Worm (Caenorhabditis elegans) whole organism, L3 larva: ENCODE measurements around the gene W03C9.6.

Experiments
- ZK546.5 ChIP-seq: sonication (generic microtip); optimal IDR thresholded peaks from 2 replicates; lab custom pipeline; 2017; ENCODE audit warnings: missing biosample characterization, missing genetic modification characterization
- aly-2 ChIP-seq: fragments of 150-350 bp; optimal IDR thresholded peaks from 2 replicates; lab custom pipeline; 2014; ENCODE audit warnings: missing biosample characterization, missing genetic modification characterization
- ama-1 ChIP-seq: fragments of 150-350 bp; optimal IDR thresholded peaks from 2 replicates; lab custom pipeline; 2018
- ceh-16 ChIP-seq: sonication (generic microtip); optimal IDR thresholded peaks from 2 replicates; lab custom pipeline; 2017; ENCODE audit warnings: missing biosample characterization, missing genetic modification characterization
- ceh-28 ChIP-seq: fragments of 150-350 bp; optimal IDR thresholded peaks from 2 replicates; lab custom pipeline; 2014; ENCODE audit warnings: missing biosample characterization, missing genetic modification reagents, missing genetic modification characterization
- ceh-82 ChIP-seq: fragments of 150-350 bp; optimal IDR thresholded peaks from 2 replicates; lab custom pipeline; 2014; ENCODE audit warnings: missing biosample characterization, missing genetic modification characterization
- ceh-9 ChIP-seq: sonication (generic microtip); optimal IDR thresholded peaks from 2 replicates; lab custom pipeline; 2018; ENCODE audit warnings: missing biosample characterization, missing genetic modification characterization
- egl-27 ChIP-seq: sonication (generic microtip); optimal IDR thresholded peaks from 4 replicates; lab custom pipeline; 2017; ENCODE audit warnings: missing biosample characterization, missing genetic modification reagents, missing genetic modification characterization
- egl-5 ChIP-seq: fragments of 150-350 bp; optimal IDR thresholded peaks from 2 replicates; lab custom pipeline; 2017; ENCODE audit warnings: missing biosample characterization, missing genetic modification reagents, missing genetic modification characterization, inconsistent platforms
- elt-1 ChIP-seq: fragments of 150-350 bp; optimal IDR thresholded peaks from 2 replicates; lab custom pipeline; 2014; ENCODE audit warnings: missing biosample characterization, missing genetic modification characterization
- elt-2 ChIP-seq: sonication (generic microtip); optimal IDR thresholded peaks from 2 replicates; lab custom pipeline; 2016; ENCODE audit warnings: missing genetic modification reagents, mild to moderate bottlenecking, missing genetic modification characterization, missing compliant biosample characterization
- eor-1 ChIP-seq, 2 experiments: fragments of 150-350 bp; optimal IDR thresholded peaks; 2 replicates each; lab custom pipeline; 2014 to 2018; ENCODE audit warnings: missing biosample characterization in 2 of 2, missing genetic modification characterization in 2 of 2
- fos-1 ChIP-seq: fragments of 150-350 bp; optimal IDR thresholded peaks from 2 replicates; lab custom pipeline; 2014; ENCODE audit warnings: missing biosample characterization, missing genetic modification characterization
- hmg-11 ChIP-seq: sonication (generic microtip); optimal IDR thresholded peaks from 2 replicates; lab custom pipeline; 2016; ENCODE audit warnings: missing genetic modification characterization, missing compliant biosample characterization
- jun-1 ChIP-seq: fragments of 150-350 bp; optimal IDR thresholded peaks from 2 replicates; lab custom pipeline; 2014; ENCODE audit warnings: missing biosample characterization, missing genetic modification reagents, missing genetic modification characterization
- lin-15B ChIP-seq: fragments of 150-350 bp; optimal IDR thresholded peaks from 2 replicates; lab custom pipeline; 2014; ENCODE audit warnings: missing biosample characterization, missing genetic modification characterization
- lin-39 ChIP-seq: fragments of 150-350 bp; optimal IDR thresholded peaks from 2 replicates; lab custom pipeline; 2018; ENCODE audit warnings: missing biosample characterization, missing genetic modification reagents, missing genetic modification characterization
- lsy-12 ChIP-seq: sonication (generic microtip); optimal IDR thresholded peaks from 2 replicates; lab custom pipeline; 2016; ENCODE audit warnings: mild to moderate bottlenecking, missing genetic modification characterization, missing compliant biosample characterization
- mml-1 ChIP-seq: fragments of 150-350 bp; sonication (generic microtip); optimal IDR thresholded peaks from 3 replicates; lab custom pipeline; 2014; ENCODE audit warnings: missing biosample characterization, missing genetic modification characterization
- nfya-1 ChIP-seq: sonication (generic microtip); optimal IDR thresholded peaks from 2 replicates; lab custom pipeline; 2017; ENCODE audit warnings: missing genetic modification characterization, mild to moderate bottlenecking, missing compliant biosample characterization, antibody characterized with exemption, moderate library complexity; ENCODE audit not compliant: insufficient read depth
- nhr-11 ChIP-seq: fragments of 150-350 bp; optimal IDR thresholded peaks from 2 replicates; lab custom pipeline; 2014; ENCODE audit warnings: missing biosample characterization, missing genetic modification characterization
- nhr-12 ChIP-seq: fragments of 150-350 bp; optimal IDR thresholded peaks from 2 replicates; lab custom pipeline; 2014; ENCODE audit warnings: missing biosample characterization, missing genetic modification characterization
- nhr-237 ChIP-seq: fragments of 150-350 bp; optimal IDR thresholded peaks from 2 replicates; lab custom pipeline; 2014; ENCODE audit warnings: missing biosample characterization, missing genetic modification characterization
- nhr-25 ChIP-seq: sonication (generic microtip); optimal IDR thresholded peaks from 2 replicates; lab custom pipeline; 2017; ENCODE audit warnings: missing biosample characterization, missing genetic modification characterization
- nhr-28 ChIP-seq: fragments of 150-350 bp; optimal IDR thresholded peaks from 2 replicates; lab custom pipeline; 2014; ENCODE audit warnings: missing biosample characterization, missing genetic modification characterization
- nhr-43 ChIP-seq: sonication (generic microtip); optimal IDR thresholded peaks from 2 replicates; lab custom pipeline; 2016; ENCODE audit warnings: mild to moderate bottlenecking, missing genetic modification characterization, missing compliant biosample characterization; ENCODE audit not compliant: poor library complexity, severe bottlenecking
- nhr-67 ChIP-seq: fragments of 150-350 bp; optimal IDR thresholded peaks from 2 replicates; lab custom pipeline; 2014; ENCODE audit warnings: missing biosample characterization, missing genetic modification characterization
- nhr-76 ChIP-seq: fragments of 150-350 bp; sonication (generic microtip); optimal IDR thresholded peaks from 5 replicates; lab custom pipeline; 2014; ENCODE audit warnings: missing biosample characterization, missing genetic modification characterization
- pqm-1 ChIP-seq: fragments of 150-350 bp; optimal IDR thresholded peaks from 2 replicates; lab custom pipeline; 2017; ENCODE audit warnings: missing biosample characterization, missing genetic modification characterization, inconsistent platforms
- sea-2 ChIP-seq: fragments of 150-350 bp; sonication (generic microtip); optimal IDR thresholded peaks from 4 replicates; lab custom pipeline; 2014; ENCODE audit warnings: missing biosample characterization, missing genetic modification reagents, missing genetic modification characterization
- skn-1 ChIP-seq: fragments of 150-350 bp; optimal IDR thresholded peaks from 2 replicates; lab custom pipeline; 2014; ENCODE audit warnings: missing biosample characterization, missing genetic modification characterization
- snpc-4 ChIP-seq: fragments of 150-350 bp; optimal IDR thresholded peaks from 2 replicates; lab custom pipeline; 2014; ENCODE audit warnings: missing biosample characterization, missing genetic modification characterization
- tbx-2 ChIP-seq: sonication (generic microtip); optimal IDR thresholded peaks from 2 replicates; lab custom pipeline; 2016; ENCODE audit warnings: mild to moderate bottlenecking, missing genetic modification characterization, missing compliant biosample characterization
- unc-39 ChIP-seq: sonication (generic microtip); optimal IDR thresholded peaks from 4 replicates; lab custom pipeline; 2017; ENCODE audit warnings: missing biosample characterization, missing genetic modification characterization
- zag-1 ChIP-seq: fragments of 150-350 bp; optimal IDR thresholded peaks from 2 replicates; lab custom pipeline; 2014; ENCODE audit warnings: missing biosample characterization, missing genetic modification characterization
- ztf-4 ChIP-seq: fragments of 150-350 bp; optimal IDR thresholded peaks from 2 replicates; lab custom pipeline; 2014; ENCODE audit warnings: missing biosample characterization, missing genetic modification characterization

W03C9.6 gene

DNA sequence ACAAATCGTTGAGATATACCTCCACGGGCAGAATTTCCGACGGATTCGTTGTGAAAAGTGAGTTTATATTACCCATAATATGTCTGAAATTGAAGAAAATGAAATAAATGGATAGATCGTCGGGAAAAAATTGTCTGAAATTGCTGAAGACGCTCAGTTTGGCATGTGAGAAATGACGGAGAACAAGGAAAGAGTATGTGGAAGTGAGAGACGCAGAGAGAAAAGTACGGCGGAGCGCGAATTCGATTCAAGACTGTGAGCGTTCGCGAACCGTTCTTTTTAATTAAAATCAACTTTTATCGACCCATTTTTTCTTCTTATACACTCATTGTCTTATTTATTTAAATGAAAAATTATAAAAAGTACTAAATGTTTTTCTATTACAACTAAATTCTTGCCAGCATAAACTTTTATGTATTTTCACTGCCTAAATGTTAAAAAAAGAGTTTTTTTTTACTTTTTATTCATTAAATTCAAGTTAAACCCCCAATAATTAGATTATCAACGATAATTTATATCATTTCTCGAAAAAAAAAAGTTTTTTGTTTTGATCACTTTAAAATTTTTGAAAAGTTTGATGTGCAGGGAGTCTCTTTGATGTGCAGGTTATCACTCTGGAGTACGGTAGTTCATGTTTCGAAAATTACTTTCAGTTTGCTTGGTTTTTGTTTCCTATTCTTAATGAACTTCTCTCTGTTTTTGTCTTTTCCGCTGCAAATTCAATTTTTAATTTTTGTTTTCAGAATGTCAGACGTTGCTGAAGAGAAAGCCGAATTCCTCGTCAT lies 38.3 kb upstream of the W03C9.6 start, which contains the start of the genes vps-15 and hmg-12:
Gene vps-15, minus strand, starts transcription at position 83 of the 785 bp plus-strand sequence.
Gene hmg-12, plus strand, starts transcription at position 744 of the 785 bp plus-strand sequence.
- TF ChIP-seq ZK546.5 (tag; lab: Kevin White, UChicago): peak; percentile 11
- TF ChIP-seq snpc-4: no peak
- TF ChIP-seq nhr-43 (tag; lab: Kevin White, UChicago): no peak
- TF ChIP-seq nhr-28 (tag; lab: Kevin White, UChicago): no peak
- TF ChIP-seq hmg-11: peak; percentile 67
- TF ChIP-seq ceh-9 (tag; lab: Kevin White, UChicago): no peak
- no peak for TF ChIP-seq lsy-12 (tag; lab: Kevin White, UChicago)
- no peak for TF ChIP-seq nhr-76 (tag; lab: Kevin White, UChicago)
- no peak for TF ChIP-seq mml-1
- TF ChIP-seq lin-15B (tag; lab: Kevin White, UChicago): peak; percentile 54
- no peak for TF ChIP-seq tbx-2 (tag; lab: Kevin White, UChicago)
- no peak for TF ChIP-seq ceh-28 (tag; lab: Kevin White, UChicago)
- TF ChIP-seq nhr-237 (tag; lab: Kevin White, UChicago): no peak
- no peak for TF ChIP-seq nhr-11 (tag; lab: Kevin White, UChicago)
- no peak for TF ChIP-seq ceh-82
- TF ChIP-seq nhr-25: no peak
- no peak for TF ChIP-seq pqm-1 (tag; lab: Kevin White, UChicago)
- TF ChIP-seq elt-1 (tag; lab: Kevin White, UChicago): no peak
- TF ChIP-seq elt-2 (tag; lab: Kevin White, UChicago): no peak
- no peak for TF ChIP-seq nhr-12 (tag; lab: Kevin White, UChicago)
- TF ChIP-seq ztf-4 (tag; lab: Kevin White, UChicago): no peak
- TF ChIP-seq ceh-16 (tag; lab: Kevin White, UChicago): no peak
- no peak for TF ChIP-seq eor-1 (tag; optimal IDR thresholded peaks at IDR 0.05; lab: Kevin White, UChicago)
- no peak for TF ChIP-seq skn-1 (tag; lab: Kevin White, UChicago)
- no peak for TF ChIP-seq zag-1
- TF ChIP-seq nfya-1 (tag; lab: Kevin White, UChicago): peak; percentile 24
- TF ChIP-seq egl-27 (tag; lab: Kevin White, UChicago): no peak
- no peak for TF ChIP-seq sea-2 (GFP tag; lab: Kevin White, UChicago)
- no peak for TF ChIP-seq fos-1 (tag; lab: Kevin White, UChicago)
- TF ChIP-seq, all 47 proteins: peak for 4

DNA sequence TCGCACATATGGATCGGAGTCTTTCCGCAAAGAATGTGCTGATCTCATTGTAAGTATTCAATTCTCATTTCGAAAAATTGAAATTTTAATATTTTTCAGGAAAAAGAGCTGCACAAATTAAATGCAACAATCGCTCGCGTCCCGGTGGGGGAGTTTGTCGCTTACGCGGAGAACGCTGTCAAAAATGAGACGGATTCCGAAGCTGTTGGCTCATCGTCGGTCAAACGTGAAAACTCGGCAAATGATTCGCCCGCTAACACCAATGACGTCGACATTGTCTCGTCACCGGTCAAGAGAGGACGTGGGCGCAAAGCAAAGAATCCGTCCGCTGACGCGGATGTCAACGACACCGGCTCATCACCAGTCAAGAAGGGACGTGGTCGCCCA lies 37.8 kb upstream of the W03C9.6 start:
- TF ChIP-seq lsy-12 (tag; lab: Kevin White, UChicago) (no peak), jun-1 (no peak), nhr-237 (tag; lab: Kevin White, UChicago) (no peak), lin-39 (tag; lab: Kevin White, UChicago) (no peak), ceh-9 (tag; lab: Kevin White, UChicago) (no peak), zag-1 (no peak), ama-1 (lab: Kevin White, UChicago) (no peak)

DNA sequence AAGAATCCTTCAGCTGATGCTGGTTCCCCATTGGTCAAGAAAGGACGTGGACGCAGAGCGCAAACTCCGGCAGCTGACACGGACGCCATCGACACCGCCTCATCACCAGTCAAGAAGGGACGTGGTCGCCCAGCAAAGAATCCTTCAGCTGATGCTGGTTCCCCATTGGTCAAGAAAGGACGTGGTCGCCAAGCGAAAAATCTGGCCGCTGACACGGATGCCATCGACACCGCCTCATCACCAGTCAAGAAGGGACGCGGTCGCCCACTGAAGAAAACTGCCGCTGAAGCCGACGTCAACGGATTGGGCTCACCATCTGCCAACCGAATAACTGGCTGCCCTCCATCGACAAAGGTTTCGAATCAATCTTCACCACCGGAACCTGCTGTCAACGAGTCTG lies 37.4 kb upstream of the W03C9.6 start:
- TF ChIP-seq nhr-28 (tag; lab: Kevin White, UChicago) (no peak), unc-39 (tag; lab: Kevin White, UChicago) (no peak), fos-1 (tag; lab: Kevin White, UChicago) (no peak), egl-5 (tag; lab: Kevin White, UChicago) (no peak), aly-2 (tag; lab: Kevin White, UChicago) (no peak), hmg-11 (no peak), elt-2 (tag; lab: Kevin White, UChicago) (no peak), ZK546.5 (tag; lab: Kevin White, UChicago) (no peak), ceh-28 (tag; lab: Kevin White, UChicago) (no peak), nhr-67 (tag; lab: Kevin White, UChicago) (no peak), ceh-16 (tag; lab: Kevin White, UChicago) (no peak), skn-1 (tag; lab: Kevin White, UChicago) (no peak), nhr-25 (no peak)
